Worm (Caenorhabditis elegans): ENCODE measurements around the gene sqst-5.

DNA sequence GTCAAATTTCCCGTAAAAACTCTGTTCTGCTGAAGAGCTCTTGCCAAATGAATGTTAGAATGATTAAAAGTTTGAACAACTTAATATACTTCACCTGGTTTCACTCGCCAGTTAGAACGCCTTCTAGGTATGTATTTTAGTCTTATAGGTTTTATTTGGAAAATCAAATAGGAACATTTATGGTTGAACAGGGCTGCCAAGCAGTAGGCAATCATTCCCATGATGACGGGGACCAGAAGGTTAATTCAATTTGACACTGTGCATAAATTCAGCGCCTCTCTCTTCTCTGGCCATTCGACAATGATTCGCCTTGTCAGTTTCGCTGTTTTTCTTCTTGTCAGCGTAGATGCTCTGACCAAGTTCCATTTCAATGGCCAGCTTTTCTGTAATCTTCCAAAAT is 34.7 kb upstream of the sqst-5 start, which contains the start of gene F40G9.15:
- no peak for TF ChIP-seq gmeb-2 (tag; optimal IDR thresholded peaks at IDR 0.05)
- TF ChIP-seq ama-1 (optimal IDR thresholded peaks at IDR 0.05), result no peak
- TF ChIP-seq tbx-7 (tag; optimal IDR thresholded peaks at IDR 0.05), result no peak
- TF ChIP-seq unc-3 (GFP tag; conservative IDR thresholded peaks at IDR 0.05), result no peak
- no peak for TF ChIP-seq unc-3 (tag; optimal IDR thresholded peaks at IDR 0.05)
- TF ChIP-seq ceh-18 (tag; optimal IDR thresholded peaks at IDR 0.05), result no peak
- no peak for TF ChIP-seq T23F11.4 (GFP tag; optimal IDR thresholded peaks at IDR 0.05)
- TF ChIP-seq C38D4.7 (GFP tag; optimal IDR thresholded peaks at IDR 0.05), result no peak
- TF ChIP-seq dmd-4 (tag; optimal IDR thresholded peaks at IDR 0.05; ENCODE audit: borderline replicate concordance), result no peak
- TF ChIP-seq nhr-11 (tag; optimal IDR thresholded peaks at IDR 0.05), result no peak
- no peak for TF ChIP-seq hlh-30 (tag; optimal IDR thresholded peaks at IDR 0.05; ENCODE audit: insufficient read depth)
- TF ChIP-seq pha-4 (tag; optimal IDR thresholded peaks at IDR 0.05), result no peak
- TF ChIP-seq ttx-3 (tag; optimal IDR thresholded peaks at IDR 0.05), result no peak
- TF ChIP-seq ceh-45 (GFP tag; IDR thresholded peaks at IDR 0.05), result no peak
